Worm (Caenorhabditis elegans): ENCODE measurements around the gene tbc-17.

ce11 chrII:12766443-12767188, 72.4 kb downstream of the tbc-17 start:
- TF ChIP-seq aly-2 (tag; optimal IDR thresholded peaks at IDR 0.05) (no peak), nhr-10 (tag; optimal IDR thresholded peaks at IDR 0.05) (no peak), elt-3 (tag; optimal IDR thresholded peaks at IDR 0.05) (no peak), unc-55 (GFP tag; optimal IDR thresholded peaks at IDR 0.05) (no peak), unc-62 (GFP tag; optimal IDR thresholded peaks at IDR 0.05) (no peak), ztf-11 (tag; optimal IDR thresholded peaks at IDR 0.05) (no peak), mab-5 (tag; optimal IDR thresholded peaks at IDR 0.05) (no peak), C34F6.9 (tag; optimal IDR thresholded peaks at IDR 0.05) (no peak)
